Fruit fly (Drosophila melanogaster): Measurements from ENCODE around the gene CG31676.

DNA sequence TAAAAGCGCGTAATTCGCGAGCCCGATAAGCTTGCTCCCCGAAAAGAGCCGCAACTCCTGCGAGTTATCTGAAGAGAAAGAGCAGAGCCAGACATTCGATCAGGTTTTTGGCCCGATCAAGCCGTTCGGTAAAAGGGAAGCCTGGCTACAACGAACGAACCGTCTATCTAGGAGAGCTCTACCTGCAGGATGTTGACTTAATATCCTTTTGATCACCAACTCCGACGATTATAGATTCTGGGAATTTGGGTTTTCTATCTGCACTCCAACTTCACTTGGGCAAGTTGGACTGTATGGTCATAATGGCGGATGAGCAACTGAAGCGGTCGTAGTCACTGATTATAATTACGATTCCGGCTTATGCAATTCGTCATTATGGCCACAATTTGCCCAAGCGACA lies 38.3 kb upstream of the CG31676 start:
- TF ChIP-seq CG7372 (GFP tag; IDR thresholded peaks at IDR 0.05) (no peak), Blimp-1 (GFP tag; optimal IDR thresholded peaks at IDR 0.05) (no peak), CG1647 (GFP tag; optimal IDR thresholded peaks at IDR 0.05) (no peak), CG31365 (tag; optimal IDR thresholded peaks at IDR 0.05) (no peak), NK7.1 (GFP tag; optimal IDR thresholded peaks at IDR 0.05) (no peak), twi (tag; optimal IDR thresholded peaks at IDR 0.05) (no peak)

Measured in whole organism, embryonic.